Fruit fly (Drosophila melanogaster) whole organism, pupa: ENCODE data around the gene sens.

ENCODE experiments used
- CG10348 ChIP-seq: fragments of 200-800 bp; sonication (Bioruptor generic); IDR thresholded peaks from 2 replicates; pipeline ENCODE4 v1.3.6; 2022; ENCODE audit warnings: missing biosample characterization, missing genetic modification characterization
- CG4496 ChIP-seq: fragments of 200-800 bp; sonication (Bioruptor generic); IDR thresholded peaks from 3 replicates; pipeline ENCODE4 v1.3.6; 2022; ENCODE audit warnings: missing biosample characterization, missing genetic modification characterization
- CG8301 ChIP-seq: fragments of 200-800 bp; sonication (Bioruptor generic); optimal IDR thresholded peaks from 2 replicates; lab custom pipeline; 2018; ENCODE audit warnings: missing biosample characterization, mild to moderate bottlenecking, missing genetic modification characterization
- Pif1B ChIP-seq: fragments of 200-800 bp; sonication (Bioruptor generic); optimal IDR thresholded peaks from 3 replicates; lab custom pipeline; 2016; ENCODE audit warnings: missing biosample characterization, missing genetic modification characterization
- fd96Ca ChIP-seq: fragments of 200-800 bp; sonication (Bioruptor generic); IDR thresholded peaks from 3 replicates; pipeline ENCODE4 v1.3.6; 2022; ENCODE audit warnings: missing biosample characterization, missing genetic modification characterization
- rn ChIP-seq: fragments of 200-800 bp; sonication (Bioruptor generic); IDR thresholded peaks from 2 replicates; pipeline ENCODE4 v1.3.6; 2022; ENCODE audit warnings: missing biosample characterization, missing genetic modification characterization

DNA sequence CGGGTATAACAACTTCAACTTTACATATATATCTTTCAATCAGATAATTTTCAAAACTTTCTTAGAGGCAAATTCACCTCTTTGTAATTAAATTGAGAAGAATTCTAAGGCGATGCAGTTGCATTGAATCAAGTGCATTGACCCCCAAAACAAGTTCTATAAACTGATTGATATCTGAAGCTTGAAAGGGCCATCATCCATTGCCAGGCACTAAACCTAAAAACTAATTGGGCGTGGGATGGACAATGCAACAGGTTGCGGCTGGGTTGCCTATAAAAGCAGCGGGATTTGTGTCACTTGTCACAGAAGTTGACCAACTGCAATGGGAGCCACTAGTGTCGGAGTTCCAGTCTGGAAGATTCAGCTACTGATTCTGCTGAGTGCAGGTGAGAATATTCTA is 16.4 kb downstream of the sens start, which contains the start of gene CG14110:
- no peak for TF ChIP-seq Pif1B (GFP tag; lab: Kevin White, UChicago)
- TF ChIP-seq CG4496 (GFP tag; lab: Robert Waterston, UW) = no peak
- TF ChIP-seq fd96Ca (GFP tag; lab: Robert Waterston, UW) = no peak
- TF ChIP-seq CG8301 (tag; lab: Kevin White, UChicago) = no peak
- no peak for TF ChIP-seq CG10348
- no peak for TF ChIP-seq rn (GFP tag; lab: Robert Waterston, UW)
